Worm (Caenorhabditis elegans): ENCODE results near the gene ZC204.14.

The ZC204.14 gene

DNA sequence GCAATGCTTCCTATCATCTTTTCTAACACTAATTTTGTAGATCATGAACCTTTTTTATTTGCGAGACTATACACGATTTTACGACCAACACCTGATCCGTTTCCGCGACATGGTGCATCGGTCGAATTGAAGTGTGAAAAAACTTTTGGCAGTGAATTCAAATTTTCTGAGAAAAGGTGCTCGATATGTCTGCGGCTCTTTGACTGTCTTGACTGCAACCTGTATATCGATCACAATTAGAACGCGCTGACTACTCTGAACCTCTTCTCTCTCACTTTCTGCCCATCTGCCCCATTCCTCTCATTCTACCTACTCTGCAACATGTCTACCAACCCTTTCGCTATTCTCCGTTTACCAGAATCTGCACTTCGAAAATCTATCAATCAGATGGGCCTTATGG, 19.5 kb upstream of the ZC204.14 start, which contains the start of gene fbxb-26:
fbxb-26 (plus strand) TSS at position 301 of the 400 bp plus-strand sequence.
- no peak for TF ChIP-seq hsf-1 (GFP tag; IDR thresholded peaks at IDR 0.05)
- no peak for TF ChIP-seq nfyb-1 (GFP tag; IDR thresholded peaks at IDR 0.05)
- TF ChIP-seq lin-40 (tag; optimal IDR thresholded peaks at IDR 0.05): no peak
- TF ChIP-seq B0019.2 (GFP tag; conservative IDR thresholded peaks at IDR 0.05): no peak
- TF ChIP-seq ceh-91 (GFP tag; IDR thresholded peaks at IDR 0.05): no peak
- TF ChIP-seq lag-1 (GFP tag; IDR thresholded peaks at IDR 0.05): no peak
- TF ChIP-seq C06A6.2 (GFP tag; conservative IDR thresholded peaks at IDR 0.05): no peak
- TF ChIP-seq madf-3 (GFP tag; IDR thresholded peaks at IDR 0.05): no peak
- no peak for TF ChIP-seq lsy-27 (tag; optimal IDR thresholded peaks at IDR 0.05; ENCODE audit: borderline replicate concordance, insufficient read depth)
- TF ChIP-seq F52B5.7 (tag; optimal IDR thresholded peaks at IDR 0.05): no peak
- no peak for TF ChIP-seq somi-1 (GFP tag; optimal IDR thresholded peaks at IDR 0.05)
- TF ChIP-seq bed-1 (GFP tag; IDR thresholded peaks at IDR 0.05): no peak
- no peak for TF ChIP-seq atf-7 (tag; optimal IDR thresholded peaks at IDR 0.05)
- no peak for TF ChIP-seq repo-1 (tag; optimal IDR thresholded peaks at IDR 0.05)
- TF ChIP-seq cebp-2 (GFP tag; IDR thresholded peaks at IDR 0.05): no peak

- no peak for TF ChIP-seq mel-28 (tag; optimal IDR thresholded peaks at IDR 0.05; ENCODE audit: borderline replicate concordance)
- TF ChIP-seq hmg-20 (GFP tag; IDR thresholded peaks at IDR 0.05): no peak
- no peak for TF ChIP-seq Y53G8AR.9 (GFP tag; conservative IDR thresholded peaks at IDR 0.05)
- TF ChIP-seq nhr-120 (GFP tag; IDR thresholded peaks at IDR 0.05): no peak
- TF ChIP-seq nfya-2 (GFP tag; IDR thresholded peaks at IDR 0.05): no peak
- no peak for TF ChIP-seq B0035.1 (tag; optimal IDR thresholded peaks at IDR 0.05)
- no peak for TF ChIP-seq tlf-1 (GFP tag; optimal IDR thresholded peaks at IDR 0.05)
- no peak for TF ChIP-seq egl-18 (GFP tag; IDR thresholded peaks at IDR 0.05)
- no peak for TF ChIP-seq ekl-4 (GFP tag; IDR thresholded peaks at IDR 0.05)
- TF ChIP-seq mcd-1 (GFP tag; IDR thresholded peaks at IDR 0.05): no peak
Measured at ce11 chrII:1679081-1679480, 16.3 kb upstream of the ZC204.14 start, which contains the start of gene irld-36. TSS of gene irld-36 (plus strand) at chrII:1679381.

DNA sequence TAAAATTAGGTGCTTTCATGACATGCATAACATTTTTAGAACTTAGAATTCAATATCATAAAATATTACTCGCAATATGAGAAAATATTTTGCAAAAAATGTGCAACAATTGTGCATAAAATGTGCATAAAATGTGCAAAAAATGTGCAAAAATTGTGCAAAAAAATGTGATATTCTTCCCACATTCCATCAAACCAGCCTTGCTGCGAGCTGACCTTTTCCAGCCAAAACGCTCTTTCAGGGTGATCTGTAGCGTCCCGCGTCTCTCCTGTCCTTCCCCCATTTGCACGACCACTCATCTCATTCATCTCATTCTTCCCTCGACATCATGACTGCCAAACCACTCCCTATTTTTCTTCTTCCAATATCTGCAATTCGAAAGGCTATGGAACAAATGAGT, 13.3 kb upstream of the ZC204.14 start, which contains the start of gene fbxb-17:
fbxb-17 (plus strand) TSS at position 301 of the 400 bp plus-strand sequence.
- TF ChIP-seq nhr-90 (tag; optimal IDR thresholded peaks at IDR 0.05) (no peak), T07F8.4 (tag; optimal IDR thresholded peaks at IDR 0.05) (no peak), F22D6.2 (tag; optimal IDR thresholded peaks at IDR 0.05) (no peak), attf-5 (GFP tag; optimal IDR thresholded peaks at IDR 0.05) (no peak), F33H1.4 (GFP tag; IDR thresholded peaks at IDR 0.05) (no peak), chd-7 (tag; optimal IDR thresholded peaks at IDR 0.05) (no peak), hmg-1.2 (GFP tag; IDR thresholded peaks at IDR 0.05) (no peak), sea-2 (GFP tag; IDR thresholded peaks at IDR 0.05) (no peak), snpc-1.1 (tag; optimal IDR thresholded peaks at IDR 0.05; ENCODE audit: insufficient read depth) (no peak), ama-1 (optimal IDR thresholded peaks at IDR 0.05) (no peak), ama-1 (GFP tag; optimal IDR thresholded peaks at IDR 0.05) (no peak)

DNA sequence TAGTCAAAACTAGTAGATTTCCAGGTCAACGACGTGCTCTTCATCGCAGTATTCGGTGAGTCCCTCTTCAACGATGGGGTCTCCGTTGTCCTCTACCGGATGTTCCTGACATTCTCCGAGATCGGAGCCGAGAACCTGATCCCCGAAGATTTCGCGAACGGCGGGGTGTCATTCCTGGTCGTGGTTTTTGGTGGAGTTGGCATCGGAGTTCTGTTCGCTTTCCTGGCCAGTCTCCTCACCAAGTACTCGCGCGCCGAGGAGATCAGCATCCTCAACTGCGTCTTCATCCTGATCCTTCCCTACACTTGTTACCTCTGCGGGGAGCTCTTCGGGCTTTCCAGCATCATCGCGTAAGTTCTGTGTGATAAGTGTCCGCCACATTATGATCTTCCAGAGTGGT, 9.9 kb upstream of the ZC204.14 start:
- TF ChIP-seq F49E8.2 (tag; optimal IDR thresholded peaks at IDR 0.05; ENCODE audit: insufficient read depth) (no peak), zfh-2 (GFP tag; conservative IDR thresholded peaks at IDR 0.05) (peak; percentile 29; the same call in 1 of the 2 replicates)
